Worm (Caenorhabditis elegans): ENCODE measurements around the gene gst-33.

Gene gst-33

ce11 chrV:3463514-3463913 lies 4.8 kb downstream of the gst-33 start, which contains the start of gene slc-28.1:
TSS of gene slc-28.1 (plus strand) at chrV:3463814.
- TF ChIP-seq ztf-11 (tag; optimal IDR thresholded peaks at IDR 0.05) = no peak
- TF ChIP-seq elt-1 (tag; optimal IDR thresholded peaks at IDR 0.05) = no peak
- no peak for TF ChIP-seq nhr-28 (tag; optimal IDR thresholded peaks at IDR 0.05)
- TF ChIP-seq lin-15B (tag; optimal IDR thresholded peaks at IDR 0.05) = no peak
- TF ChIP-seq mml-1 (tag; optimal IDR thresholded peaks at IDR 0.05) = no peak
- TF ChIP-seq fkh-10 (GFP tag; optimal IDR thresholded peaks at IDR 0.05) = no peak
- no peak for TF ChIP-seq nhr-77 (tag; optimal IDR thresholded peaks at IDR 0.05)
- TF ChIP-seq nfya-1 (tag; optimal IDR thresholded peaks at IDR 0.05; ENCODE audit: insufficient read depth) = no peak
- TF ChIP-seq elt-2 (tag; optimal IDR thresholded peaks at IDR 0.05) = no peak
- TF ChIP-seq snpc-4 (tag; optimal IDR thresholded peaks at IDR 0.05) = no peak
- no peak for TF ChIP-seq pqm-1 (tag; optimal IDR thresholded peaks at IDR 0.05)
- TF ChIP-seq ceh-9 (tag; optimal IDR thresholded peaks at IDR 0.05) = no peak
- no peak for TF ChIP-seq unc-62 (GFP tag; optimal IDR thresholded peaks at IDR 0.05)
- no peak for TF ChIP-seq egl-5 (tag; optimal IDR thresholded peaks at IDR 0.05)
- TF ChIP-seq skn-1 (tag; optimal IDR thresholded peaks at IDR 0.05) = no peak
- TF ChIP-seq daf-12 (tag; optimal IDR thresholded peaks at IDR 0.05) = no peak
- no peak for TF ChIP-seq nhr-11 (tag; optimal IDR thresholded peaks at IDR 0.05)
- no peak for TF ChIP-seq mdl-1 (tag; optimal IDR thresholded peaks at IDR 0.05)
- TF ChIP-seq ceh-28 (tag; optimal IDR thresholded peaks at IDR 0.05) = no peak

ce11 chrV:3459919-3460318 lies 8.4 kb downstream of the gst-33 start, which contains the start of gene slc-28.2:
TSS of gene slc-28.2 (plus strand) at chrV:3460219.
- TF ChIP-seq nhr-237 (tag; optimal IDR thresholded peaks at IDR 0.05) (no peak), mml-1 (tag; optimal IDR thresholded peaks at IDR 0.05) (no peak)

- TF ChIP-seq nhr-12 (tag; optimal IDR thresholded peaks at IDR 0.05) (no peak), nhr-76 (tag; optimal IDR thresholded peaks at IDR 0.05) (no peak), mml-1 (tag; optimal IDR thresholded peaks at IDR 0.05) (no peak), ceh-82 (tag; optimal IDR thresholded peaks at IDR 0.05) (no peak), nhr-28 (tag; optimal IDR thresholded peaks at IDR 0.05) (no peak), elt-3 (tag; optimal IDR thresholded peaks at IDR 0.05) (no peak)
Measured at ce11 chrV:3455135-3455747, 13.1 kb downstream of the gst-33 start.

- TF ChIP-seq lin-39 (tag; optimal IDR thresholded peaks at IDR 0.05) = peak; percentile 22
- TF ChIP-seq ceh-9 (tag; optimal IDR thresholded peaks at IDR 0.05) = no peak
Measured at ce11 chrV:3454620-3455019, 13.7 kb downstream of the gst-33 start.

- TF ChIP-seq unc-62 (GFP tag; optimal IDR thresholded peaks at IDR 0.05) (no peak), elt-3 (tag; optimal IDR thresholded peaks at IDR 0.05) (no peak), pqm-1 (tag; optimal IDR thresholded peaks at IDR 0.05) (no peak), fkh-10 (GFP tag; optimal IDR thresholded peaks at IDR 0.05) (peak; percentile 70)
Measured at ce11 chrV:3452489-3452888, 15.9 kb downstream of the gst-33 start.

ce11 chrV:3451646-3452045 lies 16.7 kb downstream of the gst-33 start:
- TF ChIP-seq nhr-77 (tag; optimal IDR thresholded peaks at IDR 0.05) (no peak), ceh-9 (tag; optimal IDR thresholded peaks at IDR 0.05) (no peak), pha-4 (tag; optimal IDR thresholded peaks at IDR 0.05) (no peak), jun-1 (tag; optimal IDR thresholded peaks at IDR 0.05) (no peak)

- TF ChIP-seq lin-39 (tag; optimal IDR thresholded peaks at IDR 0.05) = no peak
- TF ChIP-seq nfya-1 (tag; optimal IDR thresholded peaks at IDR 0.05; ENCODE audit: insufficient read depth) = no peak
- no peak for TF ChIP-seq ceh-82 (tag; optimal IDR thresholded peaks at IDR 0.05)
- TF ChIP-seq nhr-25 (tag; optimal IDR thresholded peaks at IDR 0.05) = no peak
Measured at ce11 chrV:3450351-3450750, 18.0 kb downstream of the gst-33 start.

ce11 chrV:3449810-3450209 lies 18.6 kb downstream of the gst-33 start:
- TF ChIP-seq mdl-1 (tag; optimal IDR thresholded peaks at IDR 0.05) = no peak
- TF ChIP-seq ceh-16 (tag; optimal IDR thresholded peaks at IDR 0.05) = no peak
- no peak for TF ChIP-seq ama-1 (optimal IDR thresholded peaks at IDR 0.05)
- no peak for TF ChIP-seq nhr-25 (tag; optimal IDR thresholded peaks at IDR 0.05)
- no peak for TF ChIP-seq fos-1 (tag; optimal IDR thresholded peaks at IDR 0.05)
- no peak for TF ChIP-seq nhr-76 (tag; optimal IDR thresholded peaks at IDR 0.05)
- no peak for TF ChIP-seq lin-39 (tag; optimal IDR thresholded peaks at IDR 0.05)
- TF ChIP-seq hmg-11 (tag; optimal IDR thresholded peaks at IDR 0.05) = no peak
- no peak for TF ChIP-seq ceh-28 (tag; optimal IDR thresholded peaks at IDR 0.05)
- TF ChIP-seq eor-1 (tag; optimal IDR thresholded peaks at IDR 0.05) = no peak
- TF ChIP-seq egl-5 (tag; optimal IDR thresholded peaks at IDR 0.05) = no peak
- no peak for TF ChIP-seq lin-15B (tag; optimal IDR thresholded peaks at IDR 0.05)
- no peak for TF ChIP-seq elt-2 (tag; optimal IDR thresholded peaks at IDR 0.05)
- TF ChIP-seq nhr-43 (tag; optimal IDR thresholded peaks at IDR 0.05; ENCODE audit: poor library complexity, severe bottlenecking) = no peak
